Worm (Caenorhabditis elegans) whole organism, L4 larva: ENCODE measurements around the gene tab-1.
A peak's percentile ranks its signal among the peaks of the same experiment; 100 is the strongest.

ENCODE experiments used
- F10B5.3 ChIP-seq: sonication (generic microtip); optimal IDR thresholded peaks from 2 replicates; lab custom pipeline; 2016; ENCODE audit warnings: mild to moderate bottlenecking, missing genetic modification characterization, missing compliant biosample characterization
- F26F4.8 ChIP-seq: fragments of 200-800 bp; sonication (Bioruptor generic); conservative IDR thresholded peaks from 2 replicates; pipeline ENCODE4 v1.3.6; 2022; ENCODE audit warnings: missing genetic modification characterization, missing compliant biosample characterization
- Y105C5A.15 ChIP-seq: fragments of 200-800 bp; sonication (Bioruptor generic); IDR thresholded peaks from 2 replicates; pipeline ENCODE4 v1.3.6; 2022; ENCODE audit warnings: missing genetic modification characterization, missing compliant biosample characterization
- Y48G9A.11 ChIP-seq: fragments of 200-800 bp; sonication (Bioruptor generic); IDR thresholded peaks from 2 replicates; pipeline ENCODE4 v1.3.6; 2022; ENCODE audit warnings: missing genetic modification reagents, missing genetic modification characterization, missing compliant biosample characterization
- aha-1 ChIP-seq: fragments of 150-350 bp; peaks from one replicate; lab custom pipeline; 2014; ENCODE audit warnings: missing biosample characterization, missing genetic modification characterization
- aly-2 ChIP-seq: sonication (generic microtip); optimal IDR thresholded peaks from 2 replicates; lab custom pipeline; 2018; ENCODE audit warnings: missing biosample characterization, missing genetic modification characterization
- ceh-28 ChIP-seq: fragments of 150-350 bp; optimal IDR thresholded peaks from 2 replicates; lab custom pipeline; 2014; ENCODE audit warnings: missing biosample characterization, missing genetic modification reagents, missing genetic modification characterization
- daf-16 ChIP-seq, 3 experiments: sonication (generic microtip); optimal IDR thresholded peaks; 2 replicates each; lab custom pipeline; 2016 to 2017; ENCODE audit warnings: missing genetic modification characterization in 3 of 3, missing genetic modification reagents in 3 of 3, mild to moderate bottlenecking in 2 of 3, missing compliant biosample characterization in 2 of 3, missing biosample characterization in 1 of 3, moderate library complexity in 1 of 3
- daf-8 ChIP-seq: fragments of 200-800 bp; sonication (Bioruptor generic); IDR thresholded peaks from 2 replicates; pipeline ENCODE4 v1.3.6; 2022; ENCODE audit warnings: missing genetic modification characterization, missing compliant biosample characterization
- dmd-6 ChIP-seq: fragments of 200-800 bp; sonication (Bioruptor generic); IDR thresholded peaks from 2 replicates; pipeline ENCODE4 v1.3.6; 2022; ENCODE audit warnings: missing genetic modification reagents, missing genetic modification characterization, missing compliant biosample characterization
- dmd-8 ChIP-seq: fragments of 200-800 bp; sonication (Bioruptor generic); IDR thresholded peaks from 2 replicates; pipeline ENCODE4 v1.3.6; 2022; ENCODE audit warnings: missing genetic modification characterization, missing compliant biosample characterization
- dpl-1 ChIP-seq: fragments of 150-350 bp; optimal IDR thresholded peaks from 2 replicates; lab custom pipeline; 2014; ENCODE audit warnings: missing biosample characterization, missing genetic modification reagents, missing genetic modification characterization
- duxl-1 ChIP-seq: sonication (generic microtip); optimal IDR thresholded peaks from 2 replicates; lab custom pipeline; 2016; ENCODE audit warnings: mild to moderate bottlenecking, missing genetic modification characterization, moderate library complexity, missing compliant biosample characterization; ENCODE audit not compliant: poor library complexity
- dve-1 ChIP-seq: sonication (generic microtip); optimal IDR thresholded peaks from 2 replicates; lab custom pipeline; 2017; ENCODE audit warnings: antibody characterized with exemption, mild to moderate bottlenecking, missing genetic modification characterization, missing compliant biosample characterization; ENCODE audit not compliant: insufficient read depth
- egl-27 ChIP-seq: sonication (generic microtip); optimal IDR thresholded peaks from 3 replicates; lab custom pipeline; 2017; ENCODE audit warnings: missing biosample characterization, missing genetic modification reagents, missing genetic modification characterization
- hlh-11 ChIP-seq: fragments of 200-800 bp; sonication (Bioruptor generic); optimal IDR thresholded peaks from 2 replicates; lab custom pipeline; 2018; ENCODE audit warnings: mild to moderate bottlenecking, missing genetic modification characterization, missing compliant biosample characterization
- hlh-30 ChIP-seq: sonication (generic microtip); optimal IDR thresholded peaks from 2 replicates; lab custom pipeline; 2017; ENCODE audit warnings: antibody characterized with exemption, mild to moderate bottlenecking, missing genetic modification characterization, missing compliant biosample characterization; ENCODE audit not compliant: insufficient read depth
- jun-1 ChIP-seq: fragments of 150-350 bp; optimal IDR thresholded peaks from 2 replicates; lab custom pipeline; 2014; ENCODE audit warnings: missing biosample characterization, missing genetic modification reagents, missing genetic modification characterization
- lin-1 ChIP-seq: fragments of 200-800 bp; sonication (Bioruptor generic); IDR thresholded peaks from 2 replicates; pipeline ENCODE4 v1.3.6; 2022; ENCODE audit warnings: missing genetic modification reagents, missing genetic modification characterization, missing compliant biosample characterization
- lin-13 ChIP-seq: fragments of 150-350 bp; optimal IDR thresholded peaks from 2 replicates; lab custom pipeline; 2014; ENCODE audit warnings: missing biosample characterization, missing genetic modification reagents, missing genetic modification characterization
- lin-15B ChIP-seq: fragments of 150-350 bp; sonication (generic microtip); optimal IDR thresholded peaks from 3 replicates; lab custom pipeline; 2014; ENCODE audit warnings: missing biosample characterization, missing genetic modification characterization
- lir-3 ChIP-seq: sonication (generic microtip); optimal IDR thresholded peaks from 2 replicates; lab custom pipeline; 2016; ENCODE audit warnings: mild to moderate bottlenecking, missing genetic modification characterization, missing compliant biosample characterization
- lsy-2 ChIP-seq, 2 experiments: fragments of 150-350 bp in 1 of 2; sonication (generic microtip) in 1 of 2; optimal IDR thresholded peaks; 2 replicates each; lab custom pipeline; 2014 to 2017; ENCODE audit warnings: missing biosample characterization in 2 of 2, missing genetic modification characterization in 2 of 2
- mdl-1 ChIP-seq, 2 experiments: fragments of 150-350 bp in 1 of 2; sonication (generic microtip) in 1 of 2; optimal IDR thresholded peaks; 2 replicates each; lab custom pipeline; 2014 to 2017; ENCODE audit warnings: missing biosample characterization in 2 of 2, missing genetic modification characterization in 2 of 2
- mep-1 ChIP-seq: fragments of 150-350 bp; sonication (generic microtip); optimal IDR thresholded peaks from 3 replicates; lab custom pipeline; 2014; ENCODE audit warnings: missing biosample characterization, missing genetic modification characterization
- mes-2 ChIP-seq: sonication (generic microtip); optimal IDR thresholded peaks from 2 replicates; lab custom pipeline; 2016; ENCODE audit warnings: missing genotype, mild to moderate bottlenecking, missing genetic modification characterization, missing compliant biosample characterization; ENCODE audit not compliant: poor library complexity, severe bottlenecking
- mxl-2 ChIP-seq: fragments of 200-800 bp; sonication (Bioruptor generic); conservative IDR thresholded peaks from 2 replicates; pipeline ENCODE4 v1.3.6; 2022; ENCODE audit warnings: missing genetic modification reagents, missing genetic modification characterization, missing compliant biosample characterization
- mxl-3 ChIP-seq: fragments of 200-800 bp; sonication (Bioruptor generic); optimal IDR thresholded peaks from 2 replicates; lab custom pipeline; 2018; ENCODE audit warnings: mild to moderate bottlenecking, missing genetic modification characterization, missing compliant biosample characterization
- nhr-10 ChIP-seq: fragments of 150-350 bp; optimal IDR thresholded peaks from 2 replicates; lab custom pipeline; 2014; ENCODE audit warnings: missing biosample characterization, missing genetic modification characterization
- nhr-11 ChIP-seq: fragments of 150-350 bp; optimal IDR thresholded peaks from 2 replicates; lab custom pipeline; 2014; ENCODE audit warnings: missing biosample characterization, missing genetic modification characterization
- nhr-111 ChIP-seq: fragments of 200-800 bp; sonication (Bioruptor generic); optimal IDR thresholded peaks from 2 replicates; lab custom pipeline; 2018; ENCODE audit warnings: mild to moderate bottlenecking, missing genetic modification characterization, missing compliant biosample characterization
- nhr-25 ChIP-seq: sonication (generic microtip); optimal IDR thresholded peaks from 2 replicates; lab custom pipeline; 2017; ENCODE audit warnings: missing genetic modification characterization, mild to moderate bottlenecking, missing compliant biosample characterization, antibody characterized with exemption, moderate library complexity, borderline replicate concordance; ENCODE audit not compliant: insufficient read depth
- nhr-28 ChIP-seq: fragments of 150-350 bp; optimal IDR thresholded peaks from 2 replicates; lab custom pipeline; 2014; ENCODE audit warnings: missing biosample characterization, missing genetic modification characterization
- nhr-42 ChIP-seq: fragments of 200-800 bp; sonication (Bioruptor generic); IDR thresholded peaks from 2 replicates; pipeline ENCODE4 v1.3.6; 2022; ENCODE audit warnings: missing genetic modification characterization, missing compliant biosample characterization
- nhr-6 ChIP-seq: fragments of 150-350 bp; optimal IDR thresholded peaks from 2 replicates; lab custom pipeline; 2014; ENCODE audit warnings: missing biosample characterization, missing genetic modification characterization
- nhr-77 ChIP-seq: fragments of 150-350 bp; optimal IDR thresholded peaks from 2 replicates; lab custom pipeline; 2014; ENCODE audit warnings: missing biosample characterization, missing genetic modification characterization
- pqm-1 ChIP-seq: sonication (generic microtip); optimal IDR thresholded peaks from 2 replicates; lab custom pipeline; 2017; ENCODE audit warnings: missing biosample characterization, missing genetic modification characterization
- snpc-4 ChIP-seq: fragments of 150-350 bp; optimal IDR thresholded peaks from 2 replicates; lab custom pipeline; 2014; ENCODE audit warnings: missing biosample characterization, missing genetic modification characterization
- spr-1 ChIP-seq: sonication (generic microtip); optimal IDR thresholded peaks from 2 replicates; lab custom pipeline; 2016; ENCODE audit warnings: mild to moderate bottlenecking, missing genetic modification characterization, missing compliant biosample characterization
- tra-1 ChIP-seq: fragments of 200-800 bp; sonication (Bioruptor generic); IDR thresholded peaks from 2 replicates; pipeline ENCODE4 v1.3.6; 2022; ENCODE audit warnings: missing genetic modification reagents, missing genetic modification characterization, missing compliant biosample characterization
- unc-130 ChIP-seq: sonication (generic microtip); optimal IDR thresholded peaks from 2 replicates; lab custom pipeline; 2016; ENCODE audit warnings: missing genetic modification reagents, missing genetic modification characterization, missing compliant biosample characterization
- unc-62 ChIP-seq, 3 experiments: fragments of 150-350 bp in 1 of 3; sonication (generic microtip); optimal IDR thresholded peaks in 2 of 3; peaks in 1 of 3; 1 replicate in 1 of 3; 2 replicates in 2 of 3; lab custom pipeline; 2014 to 2017; ENCODE audit warnings: missing biosample characterization in 3 of 3, missing genetic modification characterization in 3 of 3, missing genetic modification reagents in 3 of 3, missing genotype in 1 of 3
- zag-1 ChIP-seq: fragments of 150-350 bp; optimal IDR thresholded peaks from 2 replicates; lab custom pipeline; 2014; ENCODE audit warnings: missing biosample characterization, missing genetic modification characterization
- zfp-2 ChIP-seq: sonication (generic microtip); optimal IDR thresholded peaks from 2 replicates; lab custom pipeline; 2016; ENCODE audit warnings: mild to moderate bottlenecking, missing genetic modification characterization, missing compliant biosample characterization
- zfp-3 ChIP-seq: fragments of 200-800 bp; sonication (Bioruptor generic); conservative IDR thresholded peaks from 2 replicates; pipeline ENCODE4 v1.3.6; 2022; ENCODE audit warnings: missing genetic modification reagents, missing genetic modification characterization, missing compliant biosample characterization
- zip-11 ChIP-seq: fragments of 200-800 bp; sonication (Bioruptor generic); IDR thresholded peaks from 2 replicates; pipeline ENCODE4 v1.3.6; 2022; ENCODE audit warnings: missing genetic modification characterization, missing compliant biosample characterization

The tab-1 gene

ce11 chrII:6829108-6829507, 26.0 kb downstream of the tab-1 start:
- TF ChIP-seq lin-1 (GFP tag; lab: Robert Waterston, UW) = 0 out of 2 replicates have a peak, but pooled peaks have one; percentile 13
- TF ChIP-seq hlh-11 (tag; lab: Kevin White, UChicago) = peak; percentile 79
- TF ChIP-seq mxl-3 (GFP tag; lab: Kevin White, UChicago) = peak; percentile 82
- TF ChIP-seq hlh-30 = peak; percentile 72
- TF ChIP-seq pqm-1 (tag; lab: Kevin White, UChicago) = peak; percentile 55
- peak; percentile 44 to 51 for TF ChIP-seq lsy-2 (tag; optimal IDR thresholded peaks at IDR 0.05; lab: Kevin White, UChicago)
- peak; percentile 31 for TF ChIP-seq mep-1 (tag; lab: Kevin White, UChicago)
- TF ChIP-seq jun-1 (tag; lab: Kevin White, UChicago) = no peak
- no peak for TF ChIP-seq spr-1
- TF ChIP-seq nhr-28 (tag; lab: Kevin White, UChicago) = peak; percentile 84
- peak; percentile 60; the same call in 1 of the 2 replicates for TF ChIP-seq dmd-6
- TF ChIP-seq daf-16 (GFP tag; optimal IDR thresholded peaks at IDR 0.05; lab: Kevin White, UChicago) = no peak
- peak; percentile 36 for TF ChIP-seq daf-16 (tag; optimal IDR thresholded peaks at IDR 0.05; lab: Kevin White, UChicago)
- no peak for TF ChIP-seq lir-3 (tag; lab: Kevin White, UChicago)
- TF ChIP-seq mdl-1 (tag; optimal IDR thresholded peaks at IDR 0.05; lab: Kevin White, UChicago) = peak in 1 of 2 experiments; percentile 29
- TF ChIP-seq lin-13 (GFP tag; lab: Kevin White, UChicago) = peak; percentile 10
- TF ChIP-seq nhr-6 (tag; lab: Kevin White, UChicago) = peak; percentile 58
- TF ChIP-seq duxl-1 (tag; lab: Kevin White, UChicago) = no peak
- TF ChIP-seq unc-62 (GFP tag; optimal IDR thresholded peaks at IDR 0.05 in 1 of 2; lab: Kevin White, UChicago) = peak in 1 of 2 experiments; percentile 99
- TF ChIP-seq unc-62 (tag; optimal IDR thresholded peaks at IDR 0.05; lab: Kevin White, UChicago) = no peak
- peak; percentile 28 for TF ChIP-seq nhr-25 (tag; lab: Kevin White, UChicago)
- peak; percentile 66 for TF ChIP-seq dve-1 (tag; lab: Kevin White, UChicago)
- peak; percentile 10 for TF ChIP-seq mes-2 (tag; lab: Kevin White, UChicago)
- no peak for TF ChIP-seq dpl-1 (GFP tag; lab: Kevin White, UChicago)
- TF ChIP-seq egl-27 = no peak
- TF ChIP-seq nhr-42 (GFP tag; lab: Robert Waterston, UW) = no peak
- 0 out of 2 replicates have a peak, but pooled peaks have one; percentile 38 for TF ChIP-seq tra-1 (GFP tag; lab: Robert Waterston, UW)
- no peak for TF ChIP-seq mxl-2 (GFP tag; lab: Robert Waterston, UW)
- TF ChIP-seq nhr-10 (tag; lab: Kevin White, UChicago) = peak; percentile 0

- TF ChIP-seq zfp-3 (no peak), unc-62 (GFP tag; optimal IDR thresholded peaks at IDR 0.05 in 1 of 2; lab: Kevin White, UChicago) (peak in 1 of 2 experiments; percentile 99), unc-62 (tag; optimal IDR thresholded peaks at IDR 0.05; lab: Kevin White, UChicago) (no peak), lin-15B (tag; lab: Kevin White, UChicago) (no peak), ceh-28 (tag; lab: Kevin White, UChicago) (no peak), mep-1 (tag; lab: Kevin White, UChicago) (peak; percentile 6), unc-130 (GFP tag; lab: Kevin White, UChicago) (no peak), daf-8 (GFP tag; lab: Robert Waterston, UW) (no peak), hlh-11 (tag; lab: Kevin White, UChicago) (peak; percentile 51), spr-1 (no peak), mxl-3 (GFP tag; lab: Kevin White, UChicago) (peak; percentile 49), nhr-77 (tag; lab: Kevin White, UChicago) (no peak), snpc-4 (tag; lab: Kevin White, UChicago) (no peak), zag-1 (no peak), aly-2 (tag; lab: Kevin White, UChicago) (no peak), jun-1 (tag; lab: Kevin White, UChicago) (no peak), dve-1 (tag; lab: Kevin White, UChicago) (peak; percentile 22), tra-1 (GFP tag; lab: Robert Waterston, UW) (no peak), egl-27 (no peak), hlh-30 (peak; percentile 83), zfp-2 (tag; lab: Kevin White, UChicago) (no peak), nhr-10 (tag; lab: Kevin White, UChicago) (no peak), Y48G9A.11 (GFP tag; lab: Robert Waterston, UW) (no peak), nhr-28 (tag; lab: Kevin White, UChicago) (peak; percentile 38), zip-11 (GFP tag; lab: Robert Waterston, UW) (no peak), Y105C5A.15 (GFP tag; lab: Robert Waterston, UW) (no peak), nhr-111 (GFP tag; lab: Kevin White, UChicago) (no peak), nhr-11 (no peak), F10B5.3 (tag; lab: Kevin White, UChicago) (no peak), aha-1 (tag; lab: Kevin White, UChicago) (peak; percentile 92), dmd-8 (GFP tag; lab: Robert Waterston, UW) (no peak), mdl-1 (tag; optimal IDR thresholded peaks at IDR 0.05; lab: Kevin White, UChicago) (peak in 1 of 2 experiments; percentile 32), F26F4.8 (GFP tag; lab: Robert Waterston, UW) (no peak)
Measured at ce11 chrII:6830012-6830411, 26.9 kb downstream of the tab-1 start.
